Worm (Caenorhabditis elegans): Measurements from ENCODE around the gene K08D9.9.

DNA sequence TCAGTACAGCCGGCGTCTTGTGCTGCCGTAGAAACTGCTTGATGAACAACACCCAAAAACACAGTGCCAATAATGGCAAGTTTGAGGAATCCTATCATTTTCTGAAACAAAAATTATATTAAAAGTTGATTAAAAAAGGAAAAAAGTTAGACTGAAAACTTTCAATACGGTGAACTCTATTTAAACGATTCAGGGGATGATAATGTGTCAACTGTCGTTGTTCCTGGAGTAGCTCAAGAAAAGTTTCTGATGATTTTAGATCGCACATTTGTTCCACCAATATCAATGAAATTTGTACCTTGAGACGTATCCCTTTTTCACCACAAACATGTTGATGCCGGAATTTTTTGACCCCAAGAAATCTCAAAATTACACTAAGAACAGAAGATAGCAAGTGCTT lies 31.4 kb upstream of the K08D9.9 start, which contains the start of gene T28A11.18:
- TF ChIP-seq flt-1 (GFP tag; IDR thresholded peaks at IDR 0.05), result no peak
- TF ChIP-seq ztf-23 (GFP tag; IDR thresholded peaks at IDR 0.05), result no peak
- TF ChIP-seq cog-1 (tag; optimal IDR thresholded peaks at IDR 0.05), result no peak
- no peak for TF ChIP-seq ztf-29 (GFP tag; IDR thresholded peaks at IDR 0.05)
- no peak for TF ChIP-seq med-1 (GFP tag; optimal IDR thresholded peaks at IDR 0.05; ENCODE audit: insufficient read depth)

Measured in whole organism, midembryonic.